Worm (Caenorhabditis elegans) whole organism, early embryonic: ENCODE measurements around the gene aak-2.

Experiments
- B0310.2 ChIP-seq: sonication (generic microtip); optimal IDR thresholded peaks from 2 replicates; lab custom pipeline; 2016; ENCODE audit warnings: mild to moderate bottlenecking, missing genetic modification characterization, missing compliant biosample characterization
- F13C5.2 ChIP-seq: sonication (generic microtip); optimal IDR thresholded peaks from 2 replicates; lab custom pipeline; 2017; ENCODE audit warnings: mild to moderate bottlenecking, missing genetic modification characterization, inconsistent platforms, missing compliant biosample characterization
- aly-1 ChIP-seq: sonication (generic microtip); optimal IDR thresholded peaks from 2 replicates; lab custom pipeline; 2016; ENCODE audit warnings: missing genetic modification characterization, missing compliant biosample characterization
- ama-1 ChIP-seq: fragments of 150-350 bp; optimal IDR thresholded peaks from 2 replicates; lab custom pipeline; 2014
- ceh-13 ChIP-seq: fragments of 200-800 bp; sonication (Bioruptor generic); optimal IDR thresholded peaks from 2 replicates; lab custom pipeline; 2018; ENCODE audit warnings: mild to moderate bottlenecking, missing genetic modification characterization, missing compliant biosample characterization
- ceh-36 ChIP-seq: sonication (generic microtip); optimal IDR thresholded peaks from 2 replicates; lab custom pipeline; 2016; ENCODE audit warnings: missing genetic modification characterization, inconsistent platforms, missing compliant biosample characterization
- ets-7 ChIP-seq: sonication (generic microtip); optimal IDR thresholded peaks from 2 replicates; lab custom pipeline; 2016; ENCODE audit warnings: missing genotype, missing genetic modification characterization, missing compliant biosample characterization
- flt-1 ChIP-seq: fragments of 200-800 bp; sonication (Bioruptor generic); IDR thresholded peaks from 2 replicates; pipeline ENCODE4 v1.3.6; 2022; ENCODE audit warnings: missing genetic modification characterization, missing compliant biosample characterization
- hmbx-1 ChIP-seq: sonication (generic microtip); optimal IDR thresholded peaks from 2 replicates; lab custom pipeline; 2016; ENCODE audit warnings: mild to moderate bottlenecking, missing genetic modification characterization, missing compliant biosample characterization
- hmg-4 ChIP-seq: fragments of 200-800 bp; sonication (Bioruptor generic); optimal IDR thresholded peaks from 2 replicates; lab custom pipeline; 2018; ENCODE audit warnings: mild to moderate bottlenecking, missing genetic modification characterization, missing compliant biosample characterization
- hnd-1 ChIP-seq: sonication (generic microtip); optimal IDR thresholded peaks from 2 replicates; lab custom pipeline; 2016; ENCODE audit warnings: missing genetic modification characterization, missing compliant biosample characterization
- pes-1 ChIP-seq: fragments of 200-800 bp; sonication (Bioruptor generic); IDR thresholded peaks from 2 replicates; pipeline ENCODE4 v1.3.6; 2022; ENCODE audit warnings: missing genetic modification reagents, missing genetic modification characterization, missing compliant biosample characterization
- scrt-1 ChIP-seq: fragments of 200-800 bp; sonication (Bioruptor generic); IDR thresholded peaks from 2 replicates; pipeline ENCODE4 v1.3.6; 2022; ENCODE audit warnings: missing genetic modification characterization, missing compliant biosample characterization
- sea-1 ChIP-seq: fragments of 200-800 bp; sonication (Bioruptor generic); conservative IDR thresholded peaks from 2 replicates; pipeline ENCODE4 v1.3.6; 2022; ENCODE audit warnings: missing genetic modification characterization, missing compliant biosample characterization
- tbx-11 ChIP-seq: fragments of 200-800 bp; sonication (Bioruptor generic); IDR thresholded peaks from 2 replicates; pipeline ENCODE4 v1.3.6; 2022; ENCODE audit warnings: missing genetic modification characterization, missing compliant biosample characterization
- tbx-37 ChIP-seq: fragments of 200-800 bp; sonication (Bioruptor generic); conservative IDR thresholded peaks from 2 replicates; pipeline ENCODE4 v1.3.6; 2022; ENCODE audit warnings: missing genetic modification reagents, missing genetic modification characterization, missing compliant biosample characterization
- tra-4 ChIP-seq: sonication (generic microtip); optimal IDR thresholded peaks from 2 replicates; lab custom pipeline; 2017; ENCODE audit warnings: missing genetic modification characterization, missing compliant biosample characterization

The aak-2 gene

ce11 chrX:16813148-16813547, 17.3 kb downstream of the aak-2 start:
- TF ChIP-seq hnd-1, result no peak

ce11 chrX:16813606-16814330, 17.9 kb downstream of the aak-2 start, which contains the start of gene cas-1:
Gene cas-1 (minus strand): TSS chrX:16813656.
- no peak for TF ChIP-seq aly-1 (tag; lab: Kevin White, UChicago)
- TF ChIP-seq B0310.2 (tag; lab: Kevin White, UChicago), result no peak
- no peak for TF ChIP-seq tbx-11 (GFP tag; lab: Robert Waterston, UW)
- no peak for TF ChIP-seq scrt-1
- no peak for TF ChIP-seq sea-1
- TF ChIP-seq ceh-13 (GFP tag; lab: Kevin White, UChicago), result no peak
- TF ChIP-seq F13C5.2 (tag; lab: Kevin White, UChicago), result no peak
- no peak for TF ChIP-seq ama-1
- no peak for TF ChIP-seq hnd-1
- no peak for TF ChIP-seq pes-1 (GFP tag; lab: Robert Waterston, UW)
- peak; percentile 88 for TF ChIP-seq ets-7 (tag; lab: Kevin White, UChicago)
- TF ChIP-seq hmg-4, result no peak
- no peak for TF ChIP-seq flt-1
- TF ChIP-seq tra-4 (tag; lab: Kevin White, UChicago), result no peak
- 0 out of 2 replicates have a peak, but pooled peaks have one; percentile 9 for TF ChIP-seq tbx-37 (GFP tag; lab: Robert Waterston, UW)

ce11 chrX:16814913-16815312, 19.0 kb downstream of the aak-2 start:
- TF ChIP-seq F13C5.2 (tag; lab: Kevin White, UChicago) (no peak), ceh-13 (GFP tag; lab: Kevin White, UChicago) (no peak), tbx-11 (GFP tag; lab: Robert Waterston, UW) (no peak), B0310.2 (tag; lab: Kevin White, UChicago) (no peak), hnd-1 (no peak), hmg-4 (no peak), ets-7 (tag; lab: Kevin White, UChicago) (no peak), tra-4 (tag; lab: Kevin White, UChicago) (no peak), scrt-1 (no peak), hmbx-1 (tag; lab: Kevin White, UChicago) (no peak), pes-1 (GFP tag; lab: Robert Waterston, UW) (no peak), tbx-37 (GFP tag; lab: Robert Waterston, UW) (no peak), sea-1 (no peak), ceh-36 (tag; lab: Kevin White, UChicago) (no peak), aly-1 (tag; lab: Kevin White, UChicago) (no peak), flt-1 (no peak), ama-1 (no peak)

- TF ChIP-seq ama-1 (no peak), hmg-4 (peak; percentile 44), ets-7 (tag; lab: Kevin White, UChicago) (no peak), ceh-36 (tag; lab: Kevin White, UChicago) (no peak)
Measured at ce11 chrX:16815508-16815907, 19.6 kb downstream of the aak-2 start.

ce11 chrX:16816854-16817253, 21.0 kb downstream of the aak-2 start:
- no peak for TF ChIP-seq flt-1
- TF ChIP-seq hnd-1, result no peak
- no peak for TF ChIP-seq hmbx-1 (tag; lab: Kevin White, UChicago)
- no peak for TF ChIP-seq aly-1 (tag; lab: Kevin White, UChicago)
- TF ChIP-seq ama-1, result no peak
- no peak for TF ChIP-seq ceh-36 (tag; lab: Kevin White, UChicago)
- no peak for TF ChIP-seq scrt-1
- no peak for TF ChIP-seq F13C5.2 (tag; lab: Kevin White, UChicago)
- TF ChIP-seq B0310.2 (tag; lab: Kevin White, UChicago), result no peak

- TF ChIP-seq tbx-37 (GFP tag; lab: Robert Waterston, UW) (no peak), tbx-11 (GFP tag; lab: Robert Waterston, UW) (no peak), aly-1 (tag; lab: Kevin White, UChicago) (no peak), hnd-1 (no peak), hmbx-1 (tag; lab: Kevin White, UChicago) (no peak), hmg-4 (no peak), ceh-36 (tag; lab: Kevin White, UChicago) (no peak), scrt-1 (no peak), sea-1 (no peak), tra-4 (tag; lab: Kevin White, UChicago) (no peak), F13C5.2 (tag; lab: Kevin White, UChicago) (no peak), flt-1 (no peak), B0310.2 (tag; lab: Kevin White, UChicago) (no peak), ama-1 (no peak), ets-7 (tag; lab: Kevin White, UChicago) (no peak)
Measured at ce11 chrX:16818271-16818670, 22.4 kb downstream of the aak-2 start.

DNA sequence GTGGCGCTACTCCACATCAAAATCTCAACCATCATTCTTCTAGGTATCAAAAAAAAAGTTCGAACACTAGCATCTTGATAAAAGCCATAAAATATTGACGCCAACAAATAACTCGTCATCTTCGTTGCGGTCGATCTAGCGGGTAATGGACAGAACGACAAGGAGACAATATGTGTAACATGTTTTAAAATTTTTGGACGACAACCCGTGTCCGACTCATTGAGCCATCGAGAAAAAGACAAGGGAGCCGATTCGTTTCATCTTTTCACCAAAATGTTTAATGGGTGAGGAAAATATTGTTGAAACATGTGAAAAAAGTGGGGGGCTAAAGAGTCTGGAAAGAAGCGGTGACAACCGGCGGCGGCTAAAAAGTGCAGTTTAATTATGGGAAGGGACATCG, 25.6 kb downstream of the aak-2 start:
- TF ChIP-seq B0310.2 (tag; lab: Kevin White, UChicago) (no peak), hmg-4 (no peak), F13C5.2 (tag; lab: Kevin White, UChicago) (no peak), sea-1 (no peak), pes-1 (GFP tag; lab: Robert Waterston, UW) (no peak), tbx-37 (GFP tag; lab: Robert Waterston, UW) (no peak), hnd-1 (no peak), flt-1 (no peak), tbx-11 (GFP tag; lab: Robert Waterston, UW) (no peak), ama-1 (no peak), ets-7 (tag; lab: Kevin White, UChicago) (no peak), aly-1 (tag; lab: Kevin White, UChicago) (no peak), ceh-36 (tag; lab: Kevin White, UChicago) (no peak), ceh-13 (GFP tag; lab: Kevin White, UChicago) (no peak), hmbx-1 (tag; lab: Kevin White, UChicago) (no peak), tra-4 (tag; lab: Kevin White, UChicago) (no peak), scrt-1 (no peak)
